Worm (Caenorhabditis elegans) whole organism, L4/young adult: ENCODE data around the gene Y14H12B.2.

Experiments
- dao-5 ChIP-seq: sonication (generic microtip); optimal IDR thresholded peaks from 2 replicates; lab custom pipeline; 2016; ENCODE audit warnings: missing genotype, missing genetic modification characterization, moderate library complexity, missing compliant biosample characterization
- him-1 ChIP-seq: sonication (generic microtip); optimal IDR thresholded peaks from 2 replicates; lab custom pipeline; 2016; ENCODE audit warnings: missing genotype, missing genetic modification reagents, missing genetic modification characterization, missing compliant biosample characterization

DNA sequence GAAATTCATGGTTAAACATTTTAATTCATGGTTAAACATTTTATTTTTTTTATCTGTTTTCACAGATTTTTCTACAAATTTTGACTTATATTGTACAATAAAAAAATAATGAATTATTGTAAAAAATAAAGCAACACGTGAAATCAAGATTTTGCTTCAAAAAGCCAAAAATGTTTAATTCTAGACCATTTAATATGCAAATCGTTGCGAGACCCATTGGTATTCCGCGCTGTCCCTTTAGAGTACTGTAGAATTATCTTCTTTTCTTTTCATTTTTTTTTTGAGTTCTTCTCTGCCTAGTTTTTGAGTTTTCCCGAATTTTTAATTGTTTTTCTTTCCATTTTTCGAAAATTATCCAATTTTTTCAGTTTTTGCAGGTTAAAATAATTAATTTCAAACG lies 545 bp upstream of the Y14H12B.2 start, which contains the start of gene Y14H12B.1:
- no peak for TF ChIP-seq dao-5 (tag; lab: Kevin White, UChicago)
- no peak for TF ChIP-seq him-1
